Fruit fly (Drosophila melanogaster) whole organism: Measurements from ENCODE around the gene Cpr67Fb.

ENCODE experiments used
- CG8478 ChIP-seq: fragments of >200 bp; optimal IDR thresholded peaks from 2 replicates; lab custom pipeline; 2018; ENCODE audit warnings: inconsistent platforms
- Dll ChIP-seq: fragments of >200 bp; optimal IDR thresholded peaks from 2 replicates; lab custom pipeline; 2017
- EcR ChIP-seq, 2 experiments: fragments of >200 bp; optimal IDR thresholded peaks; 2 replicates each; lab custom pipeline; 2017; ENCODE audit warnings: missing biosample characterization in 2 of 2, missing genetic modification characterization in 2 of 2, missing genetic modification reagents in 2 of 2
- pan ChIP-seq: fragments of >200 bp; optimal IDR thresholded peaks from 2 replicates; lab custom pipeline; 2017
- psq ChIP-seq: fragments of >200 bp; optimal IDR thresholded peaks from 2 replicates; lab custom pipeline; 2017
- usp ChIP-seq: fragments of >200 bp; optimal IDR thresholded peaks from 2 replicates; lab custom pipeline; 2017; ENCODE audit warnings: missing biosample characterization, missing genetic modification characterization, mixed read lengths

The Cpr67Fb gene

dm6 chr3L:10854026-10854425, 39.9 kb upstream of the Cpr67Fb start:
- TF ChIP-seq CG8478 (lab: Kevin White, UChicago) (no peak), usp (GFP tag; lab: Kevin White, UChicago) (no peak), psq (lab: Kevin White, UChicago) (no peak), EcR (GFP tag; optimal IDR thresholded peaks at IDR 0.05; lab: Kevin White, UChicago) (no peak), pan (lab: Kevin White, UChicago) (no peak), Dll (lab: Kevin White, UChicago) (no peak)

DNA sequence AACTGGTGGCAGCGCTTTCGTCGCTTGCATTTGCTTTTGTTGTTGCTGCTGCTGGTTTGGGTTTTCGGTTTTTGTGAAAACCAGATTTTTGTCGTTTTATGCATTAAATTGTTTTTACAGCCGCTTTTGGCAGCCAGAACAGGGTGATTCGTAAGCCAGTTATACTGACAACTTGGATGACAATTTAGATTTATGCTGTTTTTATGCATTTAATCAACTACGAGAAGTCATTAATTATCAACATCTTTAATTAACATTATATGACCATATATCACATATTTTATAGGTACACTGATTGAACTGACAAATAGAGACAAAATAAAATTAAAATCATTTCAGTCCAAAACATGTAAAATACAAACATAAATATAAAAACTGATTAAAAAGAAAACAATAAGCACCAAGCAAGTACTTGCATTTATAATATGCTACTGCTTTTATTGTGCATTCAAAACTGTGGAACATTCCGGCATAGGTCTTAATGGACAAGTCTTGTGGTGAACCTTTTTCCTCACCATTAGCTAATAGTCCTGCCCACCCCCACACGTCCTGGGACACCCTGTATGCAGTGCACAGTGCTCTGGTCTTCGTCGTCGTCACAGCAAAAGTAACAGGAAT, 39.1 kb upstream of the Cpr67Fb start:
- TF ChIP-seq CG8478 (lab: Kevin White, UChicago), result no peak

dm6 chr3L:10855419-10856213, 38.4 kb upstream of the Cpr67Fb start:
- TF ChIP-seq psq (lab: Kevin White, UChicago) (no peak), usp (GFP tag; lab: Kevin White, UChicago) (no peak), CG8478 (lab: Kevin White, UChicago) (no peak), pan (lab: Kevin White, UChicago) (no peak), Dll (lab: Kevin White, UChicago) (peak; percentile 45)

- TF ChIP-seq CG8478 (lab: Kevin White, UChicago) (peak; percentile 98), usp (GFP tag; lab: Kevin White, UChicago) (no peak), EcR (GFP tag; optimal IDR thresholded peaks at IDR 0.05; lab: Kevin White, UChicago) (peak in 1 of 2 experiments; percentile 43), Dll (lab: Kevin White, UChicago) (peak; percentile 86), psq (lab: Kevin White, UChicago) (no peak)
These were observed 37.4 kb upstream of the Cpr67Fb start for dm6 chr3L:10856534-10857030.

DNA sequence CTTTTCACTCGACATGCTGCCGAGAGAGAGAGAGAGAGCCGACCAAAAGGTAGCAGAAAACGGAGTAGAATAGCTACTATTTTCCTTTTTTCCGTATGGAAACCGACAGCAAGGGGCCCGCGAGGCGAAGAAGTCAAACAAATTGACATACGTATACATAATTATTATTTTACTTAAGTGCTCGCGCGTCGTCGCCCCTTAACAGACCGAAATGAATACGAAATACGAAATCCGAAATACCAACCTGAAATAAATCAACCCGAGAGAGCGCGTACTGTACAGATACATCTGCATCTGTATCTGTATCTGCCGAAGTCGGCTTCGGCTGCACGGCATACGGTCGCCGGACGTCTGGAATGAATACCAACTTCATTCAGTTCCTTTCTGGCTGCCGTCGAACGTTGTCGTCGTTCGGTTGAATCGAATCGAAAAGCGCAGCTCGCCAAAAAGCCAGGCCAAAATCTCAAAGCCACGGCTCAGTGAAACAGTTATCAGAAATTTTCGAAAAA, 36.4 kb upstream of the Cpr67Fb start:
- TF ChIP-seq EcR (GFP tag; optimal IDR thresholded peaks at IDR 0.05; lab: Kevin White, UChicago) (peak in 1 of 2 experiments; percentile 71), CG8478 (lab: Kevin White, UChicago) (peak; percentile 22), usp (GFP tag; lab: Kevin White, UChicago) (no peak)

DNA sequence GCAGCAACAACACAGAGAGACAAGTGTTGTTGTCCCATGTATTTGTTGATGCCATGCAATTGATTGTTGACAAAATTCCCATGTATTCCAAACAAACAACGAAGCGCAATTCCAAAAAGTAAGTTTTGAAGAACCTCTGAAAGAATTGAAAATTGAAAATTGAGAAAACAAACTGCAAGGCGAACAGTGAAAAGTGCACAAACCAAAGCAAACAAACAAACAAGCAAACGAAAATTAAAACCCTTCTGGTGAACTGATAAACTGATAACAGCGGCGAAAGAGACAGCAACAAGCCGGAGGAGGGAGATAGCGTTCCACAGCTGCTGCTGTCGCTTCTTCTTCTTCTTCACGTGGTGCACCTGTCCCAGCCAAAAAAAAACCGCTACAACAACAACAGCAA, 35.4 kb upstream of the Cpr67Fb start:
- TF ChIP-seq Dll (lab: Kevin White, UChicago) (no peak), usp (GFP tag; lab: Kevin White, UChicago) (no peak), pan (lab: Kevin White, UChicago) (no peak), psq (lab: Kevin White, UChicago) (no peak), EcR (GFP tag; optimal IDR thresholded peaks at IDR 0.05; lab: Kevin White, UChicago) (no peak), CG8478 (lab: Kevin White, UChicago) (no peak)

DNA sequence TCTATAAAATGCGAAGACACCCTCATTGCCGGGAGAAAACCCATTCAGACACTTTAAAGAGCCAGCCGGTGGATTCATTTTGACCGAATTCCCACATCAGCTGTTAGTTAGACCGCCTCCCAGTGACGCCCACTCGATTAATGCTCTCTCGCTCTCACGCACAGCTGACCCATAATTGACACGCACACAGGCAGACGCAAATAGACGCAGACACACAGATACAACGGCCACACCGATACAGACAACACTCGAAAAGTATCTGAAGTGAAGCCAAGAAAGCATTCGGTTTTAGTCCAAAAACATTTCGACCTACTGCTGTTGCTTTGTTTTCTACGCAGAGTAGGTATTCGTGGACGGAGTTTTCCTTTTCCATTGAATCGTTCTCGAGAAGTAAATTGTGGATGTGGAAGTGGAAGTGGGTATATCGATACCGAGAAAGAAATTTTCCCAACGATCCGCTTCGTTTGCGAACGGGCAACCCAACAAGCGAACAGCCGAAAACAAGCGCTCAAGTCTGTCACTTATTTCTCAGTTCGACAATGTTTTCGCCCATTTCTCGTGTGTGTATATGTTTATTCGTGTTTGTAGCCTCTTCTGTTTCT, 33.8 kb upstream of the Cpr67Fb start:
- TF ChIP-seq CG8478 (lab: Kevin White, UChicago) (no peak), usp (GFP tag; lab: Kevin White, UChicago) (no peak), psq (lab: Kevin White, UChicago) (no peak), Dll (lab: Kevin White, UChicago) (no peak), pan (lab: Kevin White, UChicago) (no peak)

dm6 chr3L:10861657-10862543, 32.1 kb upstream of the Cpr67Fb start:
- TF ChIP-seq usp (GFP tag; lab: Kevin White, UChicago) (no peak), Dll (lab: Kevin White, UChicago) (no peak), EcR (GFP tag; optimal IDR thresholded peaks at IDR 0.05; lab: Kevin White, UChicago) (no peak), psq (lab: Kevin White, UChicago) (no peak), pan (lab: Kevin White, UChicago) (no peak), CG8478 (lab: Kevin White, UChicago) (no peak)

DNA sequence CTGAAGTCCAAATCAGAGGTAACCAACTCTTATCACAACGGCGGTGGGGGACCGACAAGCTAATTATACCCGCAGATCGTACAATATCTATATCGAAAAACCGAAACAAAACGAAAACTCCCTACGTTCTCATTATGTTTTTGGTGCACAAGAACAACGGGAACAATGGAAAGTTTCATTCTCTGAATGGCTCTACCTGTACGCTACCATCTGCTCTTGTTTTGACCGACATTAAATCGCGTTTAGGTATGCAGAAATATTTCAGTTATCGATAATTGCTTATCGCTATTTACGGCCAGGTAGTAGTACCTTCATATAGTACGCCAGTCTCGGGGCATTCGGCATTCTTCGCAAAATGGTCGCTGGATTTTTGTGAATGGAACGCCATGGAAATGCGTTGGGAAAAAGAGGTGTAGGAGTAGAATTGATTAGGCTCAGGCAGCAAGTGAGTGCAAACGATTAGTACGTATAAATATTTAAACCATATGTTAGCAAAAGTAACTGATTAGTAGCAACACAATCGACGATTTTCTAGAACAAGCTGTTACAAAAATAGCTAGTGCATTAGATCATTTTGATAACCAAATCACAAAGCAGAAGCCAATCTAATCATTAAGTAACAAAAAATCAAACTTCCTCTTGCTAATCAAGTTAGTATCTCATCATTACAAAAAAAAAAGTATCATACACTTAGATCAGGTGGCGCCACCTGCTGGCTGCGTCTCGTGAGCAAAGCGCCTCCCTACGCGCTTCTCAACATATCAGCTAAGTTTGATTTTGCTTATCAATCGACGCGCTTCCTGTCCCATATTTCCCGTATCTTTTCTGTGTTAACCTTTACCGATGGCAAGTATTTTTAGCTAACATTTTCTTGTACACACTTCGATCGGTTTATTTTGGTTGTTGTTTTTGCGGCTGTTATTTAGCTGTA, 31.2 kb upstream of the Cpr67Fb start:
- no peak for TF ChIP-seq EcR (GFP tag; optimal IDR thresholded peaks at IDR 0.05; lab: Kevin White, UChicago)
- no peak for TF ChIP-seq psq (lab: Kevin White, UChicago)
- TF ChIP-seq usp (GFP tag; lab: Kevin White, UChicago), result no peak
- TF ChIP-seq pan (lab: Kevin White, UChicago), result no peak
- TF ChIP-seq CG8478 (lab: Kevin White, UChicago), result no peak
- TF ChIP-seq Dll (lab: Kevin White, UChicago), result no peak

DNA sequence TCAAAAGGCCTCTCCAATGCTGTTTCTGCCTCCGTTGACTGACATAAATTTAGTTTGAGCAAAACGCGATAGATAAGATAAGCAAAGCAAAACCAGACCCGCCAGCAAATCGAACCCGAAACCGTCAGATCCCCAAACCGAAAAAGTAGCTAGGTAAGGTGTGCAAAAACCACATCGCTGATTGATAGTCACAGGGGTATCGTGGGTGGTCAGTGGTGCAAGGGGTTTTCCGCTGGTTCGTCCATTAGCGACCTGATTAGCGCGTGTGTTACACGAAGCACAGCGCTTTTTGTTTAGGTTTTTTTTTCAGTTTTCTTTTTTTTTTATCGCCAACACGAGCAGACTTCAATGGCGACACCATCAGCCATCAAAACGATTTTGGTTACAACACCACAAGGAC, 30.0 kb upstream of the Cpr67Fb start:
- TF ChIP-seq EcR (GFP tag; optimal IDR thresholded peaks at IDR 0.05; lab: Kevin White, UChicago) (no peak), CG8478 (lab: Kevin White, UChicago) (no peak), psq (lab: Kevin White, UChicago) (no peak), pan (lab: Kevin White, UChicago) (no peak)
